Worm (Caenorhabditis elegans) whole organism, midembryonic: Measurements from ENCODE around the gene irld-22.

ENCODE experiments used
- T22C8.4 ChIP-seq: fragments of 200-800 bp; sonication (Bioruptor generic); IDR thresholded peaks from 2 replicates; pipeline ENCODE4 v1.3.6; 2022; ENCODE audit warnings: missing genetic modification characterization, missing compliant biosample characterization
- cog-1 ChIP-seq: sonication (generic microtip); optimal IDR thresholded peaks from 2 replicates; lab custom pipeline; 2016; ENCODE audit warnings: missing genetic modification characterization, missing compliant biosample characterization
- ref-1 ChIP-seq: fragments of 200-800 bp; sonication (Bioruptor generic); conservative IDR thresholded peaks from 2 replicates; pipeline ENCODE4 v1.3.6; 2022; ENCODE audit warnings: missing genetic modification reagents, missing genetic modification characterization, missing compliant biosample characterization
- ztf-23 ChIP-seq: fragments of 200-800 bp; sonication (Bioruptor generic); IDR thresholded peaks from 2 replicates; pipeline ENCODE4 v1.3.6; 2022; ENCODE audit warnings: missing genetic modification reagents, missing genetic modification characterization, missing compliant biosample characterization

DNA sequence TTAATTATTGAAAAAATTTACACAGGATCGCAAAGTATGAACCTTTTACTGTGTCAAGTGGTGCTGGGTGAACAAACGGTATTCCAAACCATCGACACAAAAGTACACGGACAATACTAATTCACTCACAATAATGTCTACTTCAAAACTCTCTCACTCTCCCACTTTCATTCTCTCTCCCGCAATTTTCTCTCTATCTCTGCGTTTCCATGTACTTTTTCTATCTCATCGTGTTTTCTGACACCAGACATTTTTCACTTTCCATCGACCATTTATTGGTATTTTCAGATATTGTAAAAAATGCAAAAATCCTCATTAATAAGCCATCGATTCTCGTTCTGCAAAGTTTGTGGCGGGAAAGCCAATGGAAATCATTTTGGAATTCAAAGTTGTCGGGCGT is 5.8 kb upstream of the irld-22 start, which contains the start of gene nhr-156:
- TF ChIP-seq cog-1 (tag; lab: Kevin White, UChicago) (no peak), ref-1 (GFP tag; lab: Robert Waterston, UW) (no peak), ztf-23 (GFP tag; lab: Robert Waterston, UW) (no peak), T22C8.4 (GFP tag; lab: Robert Waterston, UW) (no peak)
